Worm (Caenorhabditis elegans) whole organism, L3 larva: ENCODE data around the gene K11E4.6.

Source experiments
- R02D3.7 ChIP-seq: fragments of 150-350 bp; optimal IDR thresholded peaks from 2 replicates; lab custom pipeline; 2014; ENCODE audit warnings: missing biosample characterization, missing genetic modification characterization
- ZK546.5 ChIP-seq: sonication (generic microtip); optimal IDR thresholded peaks from 2 replicates; lab custom pipeline; 2017; ENCODE audit warnings: missing biosample characterization, missing genetic modification characterization
- aly-2 ChIP-seq: fragments of 150-350 bp; optimal IDR thresholded peaks from 2 replicates; lab custom pipeline; 2014; ENCODE audit warnings: missing biosample characterization, missing genetic modification characterization
- ama-1 ChIP-seq: fragments of 150-350 bp; optimal IDR thresholded peaks from 2 replicates; lab custom pipeline; 2018
- ceh-16 ChIP-seq: sonication (generic microtip); optimal IDR thresholded peaks from 2 replicates; lab custom pipeline; 2017; ENCODE audit warnings: missing biosample characterization, missing genetic modification characterization
- ceh-28 ChIP-seq: fragments of 150-350 bp; optimal IDR thresholded peaks from 2 replicates; lab custom pipeline; 2014; ENCODE audit warnings: missing biosample characterization, missing genetic modification reagents, missing genetic modification characterization
- ceh-82 ChIP-seq: fragments of 150-350 bp; optimal IDR thresholded peaks from 2 replicates; lab custom pipeline; 2014; ENCODE audit warnings: missing biosample characterization, missing genetic modification characterization
- ceh-9 ChIP-seq: sonication (generic microtip); optimal IDR thresholded peaks from 2 replicates; lab custom pipeline; 2018; ENCODE audit warnings: missing biosample characterization, missing genetic modification characterization
- daf-12 ChIP-seq: fragments of 150-350 bp; optimal IDR thresholded peaks from 2 replicates; lab custom pipeline; 2014; ENCODE audit warnings: missing biosample characterization, missing genetic modification reagents, missing genetic modification characterization
- egl-27 ChIP-seq: sonication (generic microtip); optimal IDR thresholded peaks from 4 replicates; lab custom pipeline; 2017; ENCODE audit warnings: missing biosample characterization, missing genetic modification reagents, missing genetic modification characterization
- egl-5 ChIP-seq: fragments of 150-350 bp; optimal IDR thresholded peaks from 2 replicates; lab custom pipeline; 2017; ENCODE audit warnings: missing biosample characterization, missing genetic modification reagents, missing genetic modification characterization, inconsistent platforms
- elt-1 ChIP-seq: fragments of 150-350 bp; optimal IDR thresholded peaks from 2 replicates; lab custom pipeline; 2014; ENCODE audit warnings: missing biosample characterization, missing genetic modification characterization
- elt-2 ChIP-seq: sonication (generic microtip); optimal IDR thresholded peaks from 2 replicates; lab custom pipeline; 2016; ENCODE audit warnings: missing genetic modification reagents, mild to moderate bottlenecking, missing genetic modification characterization, missing compliant biosample characterization
- elt-3 ChIP-seq, 3 experiments: fragments of 150-350 bp in 1 of 3; sonication (generic microtip) in 2 of 3; optimal IDR thresholded peaks; 2 replicates in 2 of 3; 4 replicates in 1 of 3; lab custom pipeline; 2014 to 2017; ENCODE audit warnings: missing biosample characterization in 3 of 3, missing genetic modification characterization in 3 of 3
- eor-1 ChIP-seq, 2 experiments: fragments of 150-350 bp; optimal IDR thresholded peaks; 2 replicates each; lab custom pipeline; 2014 to 2018; ENCODE audit warnings: missing biosample characterization in 2 of 2, missing genetic modification characterization in 2 of 2
- fkh-10 ChIP-seq: sonication (generic microtip); optimal IDR thresholded peaks from 2 replicates; lab custom pipeline; 2017; ENCODE audit warnings: missing biosample characterization, missing genetic modification reagents, missing genetic modification characterization
- fkh-2 ChIP-seq: fragments of 150-350 bp; optimal IDR thresholded peaks from 2 replicates; lab custom pipeline; 2014; ENCODE audit warnings: missing biosample characterization, missing genetic modification reagents, missing genetic modification characterization
- hmg-11 ChIP-seq: sonication (generic microtip); optimal IDR thresholded peaks from 2 replicates; lab custom pipeline; 2016; ENCODE audit warnings: missing genetic modification characterization, missing compliant biosample characterization
- jun-1 ChIP-seq: fragments of 150-350 bp; optimal IDR thresholded peaks from 2 replicates; lab custom pipeline; 2014; ENCODE audit warnings: missing biosample characterization, missing genetic modification reagents, missing genetic modification characterization
- lin-15B ChIP-seq: fragments of 150-350 bp; optimal IDR thresholded peaks from 2 replicates; lab custom pipeline; 2014; ENCODE audit warnings: missing biosample characterization, missing genetic modification characterization
- lin-39 ChIP-seq: fragments of 150-350 bp; optimal IDR thresholded peaks from 2 replicates; lab custom pipeline; 2018; ENCODE audit warnings: missing biosample characterization, missing genetic modification reagents, missing genetic modification characterization
- mml-1 ChIP-seq: fragments of 150-350 bp; sonication (generic microtip); optimal IDR thresholded peaks from 3 replicates; lab custom pipeline; 2014; ENCODE audit warnings: missing biosample characterization, missing genetic modification characterization
- nfya-1 ChIP-seq: sonication (generic microtip); optimal IDR thresholded peaks from 2 replicates; lab custom pipeline; 2017; ENCODE audit warnings: missing genetic modification characterization, mild to moderate bottlenecking, missing compliant biosample characterization, antibody characterized with exemption, moderate library complexity; ENCODE audit not compliant: insufficient read depth
- nhr-12 ChIP-seq: fragments of 150-350 bp; optimal IDR thresholded peaks from 2 replicates; lab custom pipeline; 2014; ENCODE audit warnings: missing biosample characterization, missing genetic modification characterization
- nhr-237 ChIP-seq: fragments of 150-350 bp; optimal IDR thresholded peaks from 2 replicates; lab custom pipeline; 2014; ENCODE audit warnings: missing biosample characterization, missing genetic modification characterization
- nhr-25 ChIP-seq: sonication (generic microtip); optimal IDR thresholded peaks from 2 replicates; lab custom pipeline; 2017; ENCODE audit warnings: missing biosample characterization, missing genetic modification characterization
- nhr-28 ChIP-seq: fragments of 150-350 bp; optimal IDR thresholded peaks from 2 replicates; lab custom pipeline; 2014; ENCODE audit warnings: missing biosample characterization, missing genetic modification characterization
- nhr-43 ChIP-seq: sonication (generic microtip); optimal IDR thresholded peaks from 2 replicates; lab custom pipeline; 2016; ENCODE audit warnings: mild to moderate bottlenecking, missing genetic modification characterization, missing compliant biosample characterization; ENCODE audit not compliant: poor library complexity, severe bottlenecking
- nhr-67 ChIP-seq: fragments of 150-350 bp; optimal IDR thresholded peaks from 2 replicates; lab custom pipeline; 2014; ENCODE audit warnings: missing biosample characterization, missing genetic modification characterization
- nhr-76 ChIP-seq: fragments of 150-350 bp; sonication (generic microtip); optimal IDR thresholded peaks from 5 replicates; lab custom pipeline; 2014; ENCODE audit warnings: missing biosample characterization, missing genetic modification characterization
- nhr-77 ChIP-seq: fragments of 150-350 bp; optimal IDR thresholded peaks from 2 replicates; lab custom pipeline; 2014; ENCODE audit warnings: missing biosample characterization, missing genetic modification characterization
- pha-4 ChIP-seq: fragments of 150-350 bp; optimal IDR thresholded peaks from 2 replicates; lab custom pipeline; 2014; ENCODE audit warnings: missing biosample characterization, missing genetic modification reagents, missing genetic modification characterization
- pqm-1 ChIP-seq: fragments of 150-350 bp; optimal IDR thresholded peaks from 2 replicates; lab custom pipeline; 2017; ENCODE audit warnings: missing biosample characterization, missing genetic modification characterization, inconsistent platforms
- sea-2 ChIP-seq: fragments of 150-350 bp; sonication (generic microtip); optimal IDR thresholded peaks from 4 replicates; lab custom pipeline; 2014; ENCODE audit warnings: missing biosample characterization, missing genetic modification reagents, missing genetic modification characterization
- skn-1 ChIP-seq: fragments of 150-350 bp; optimal IDR thresholded peaks from 2 replicates; lab custom pipeline; 2014; ENCODE audit warnings: missing biosample characterization, missing genetic modification characterization
- snpc-4 ChIP-seq: fragments of 150-350 bp; optimal IDR thresholded peaks from 2 replicates; lab custom pipeline; 2014; ENCODE audit warnings: missing biosample characterization, missing genetic modification characterization
- tbx-2 ChIP-seq: sonication (generic microtip); optimal IDR thresholded peaks from 2 replicates; lab custom pipeline; 2016; ENCODE audit warnings: mild to moderate bottlenecking, missing genetic modification characterization, missing compliant biosample characterization
- unc-39 ChIP-seq: sonication (generic microtip); optimal IDR thresholded peaks from 4 replicates; lab custom pipeline; 2017; ENCODE audit warnings: missing biosample characterization, missing genetic modification characterization
- unc-62 ChIP-seq: fragments of 150-350 bp; sonication (generic microtip); optimal IDR thresholded peaks from 4 replicates; lab custom pipeline; 2014; ENCODE audit warnings: missing biosample characterization, missing genetic modification reagents, missing genetic modification characterization
- zag-1 ChIP-seq: fragments of 150-350 bp; optimal IDR thresholded peaks from 2 replicates; lab custom pipeline; 2014; ENCODE audit warnings: missing biosample characterization, missing genetic modification characterization
- ztf-11 ChIP-seq: fragments of 150-350 bp; optimal IDR thresholded peaks from 2 replicates; lab custom pipeline; 2014; ENCODE audit warnings: missing biosample characterization, missing genetic modification characterization
- ztf-4 ChIP-seq: fragments of 150-350 bp; optimal IDR thresholded peaks from 2 replicates; lab custom pipeline; 2014; ENCODE audit warnings: missing biosample characterization, missing genetic modification characterization

K11E4.6 gene

ce11 chrX:13687655-13688054, 36.8 kb upstream of the K11E4.6 start, which contains the start of gene adm-2:
TSS of gene adm-2 (plus strand) at chrX:13687955.
- no peak for TF ChIP-seq nhr-25
- TF ChIP-seq pha-4, result peak; percentile 85

DNA sequence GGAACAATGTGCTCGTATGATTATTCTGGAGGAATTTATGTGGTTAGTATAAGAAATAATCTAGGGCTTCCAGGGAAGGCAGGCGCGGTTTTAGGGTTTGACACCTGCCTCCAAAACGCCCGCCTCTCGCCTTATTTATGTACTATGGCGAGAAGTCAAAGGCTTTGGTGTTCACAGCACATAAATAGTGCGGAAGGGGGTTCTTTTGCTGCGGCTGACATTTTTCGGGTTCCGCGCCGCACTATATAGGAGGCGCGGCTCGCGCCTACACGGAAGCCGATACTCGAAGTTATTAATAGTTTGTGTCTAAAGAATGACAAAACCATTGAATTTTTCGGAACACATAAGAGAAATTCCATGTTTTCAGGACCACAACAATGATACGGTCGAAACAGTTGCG, 34.1 kb upstream of the K11E4.6 start:
- TF ChIP-seq snpc-4 (tag; lab: Kevin White, UChicago), result peak; percentile 60
- TF ChIP-seq mml-1 (tag; lab: Kevin White, UChicago), result no peak

DNA sequence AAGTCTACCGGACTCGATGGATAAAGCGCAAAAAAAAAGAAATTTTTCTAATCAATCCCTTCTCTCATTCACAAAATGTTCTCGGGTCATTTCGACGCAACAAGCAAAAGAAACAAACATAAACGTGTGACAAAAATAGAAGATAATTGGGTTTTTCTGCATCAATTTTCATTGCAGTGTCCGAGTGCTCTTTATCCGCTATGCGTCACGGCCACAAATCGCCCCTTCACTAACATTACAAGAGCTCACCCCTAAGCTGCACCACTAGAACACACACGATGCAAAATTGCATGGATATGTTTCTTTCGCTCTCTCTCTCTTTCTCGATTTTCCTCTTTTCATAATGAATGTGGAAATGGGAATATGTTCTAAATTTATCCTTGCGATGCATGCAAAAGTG, 28.3 kb upstream of the K11E4.6 start:
- TF ChIP-seq ceh-82 (tag; lab: Kevin White, UChicago) (no peak), nhr-28 (tag; lab: Kevin White, UChicago) (no peak), elt-1 (tag; lab: Kevin White, UChicago) (no peak), sea-2 (no peak), hmg-11 (tag; lab: Kevin White, UChicago) (no peak), ceh-9 (tag; lab: Kevin White, UChicago) (no peak), nhr-237 (tag; lab: Kevin White, UChicago) (no peak), nfya-1 (tag; lab: Kevin White, UChicago) (no peak), ZK546.5 (tag; lab: Kevin White, UChicago) (no peak), ceh-28 (tag; lab: Kevin White, UChicago) (no peak), daf-12 (tag; lab: Kevin White, UChicago) (no peak), fkh-2 (no peak), nhr-67 (tag; lab: Kevin White, UChicago) (no peak), ztf-11 (tag; lab: Kevin White, UChicago) (no peak)

ce11 chrX:13697520-13697919, 26.9 kb upstream of the K11E4.6 start:
- TF ChIP-seq jun-1 (tag; lab: Kevin White, UChicago) (no peak), elt-1 (tag; lab: Kevin White, UChicago) (no peak), elt-2 (tag; lab: Kevin White, UChicago) (no peak), aly-2 (tag; lab: Kevin White, UChicago) (no peak), tbx-2 (tag; lab: Kevin White, UChicago) (no peak)

DNA sequence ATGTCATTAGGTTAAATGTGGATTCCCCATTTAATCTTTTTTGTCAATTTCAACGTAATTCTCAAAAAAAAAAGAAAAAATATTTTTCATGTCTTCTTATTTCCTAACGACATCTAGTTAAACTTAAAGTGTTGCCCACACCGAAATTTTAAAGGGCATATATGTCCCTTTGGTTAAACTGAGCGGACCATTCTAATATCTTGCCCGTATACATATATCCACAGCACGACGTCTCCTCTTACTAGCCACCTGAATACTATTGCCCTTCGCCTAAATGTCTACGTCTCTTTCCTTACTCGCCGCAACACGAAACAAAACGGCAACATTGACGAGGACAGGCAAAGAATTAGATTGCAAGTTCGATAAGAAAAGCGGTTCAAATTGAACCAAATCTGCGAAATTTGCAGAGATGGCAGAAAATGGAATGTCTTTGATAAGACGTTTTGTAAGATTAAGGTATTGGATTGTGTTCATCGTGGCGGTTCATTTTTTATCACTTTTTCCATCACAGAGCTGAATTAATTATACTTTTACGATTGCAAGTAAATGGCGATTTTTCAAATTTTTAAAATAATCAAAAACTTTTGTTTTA, 23.7 kb upstream of the K11E4.6 start:
- TF ChIP-seq tbx-2 (tag; lab: Kevin White, UChicago), result peak; percentile 99
- peak; percentile 92 for TF ChIP-seq ceh-9 (tag; lab: Kevin White, UChicago)
- peak; percentile 53 for TF ChIP-seq nhr-12 (tag; lab: Kevin White, UChicago)
- TF ChIP-seq zag-1 (tag; lab: Kevin White, UChicago), result peak; percentile 96
- peak in 1 of 2 experiments; percentile 83 for TF ChIP-seq eor-1 (tag; optimal IDR thresholded peaks at IDR 0.05; lab: Kevin White, UChicago)
- TF ChIP-seq aly-2 (tag; lab: Kevin White, UChicago), result peak; percentile 97
- TF ChIP-seq unc-62, result peak; percentile 96
- TF ChIP-seq jun-1 (tag; lab: Kevin White, UChicago), result peak; percentile 100
- TF ChIP-seq ceh-16, result peak; percentile 81
- TF ChIP-seq nfya-1 (tag; lab: Kevin White, UChicago), result peak; percentile 97
- peak; percentile 97 for TF ChIP-seq egl-27 (tag; lab: Kevin White, UChicago)
- peak; percentile 89 for TF ChIP-seq pqm-1
- peak; percentile 54 for TF ChIP-seq lin-15B (tag; lab: Kevin White, UChicago)
- TF ChIP-seq unc-39 (tag; lab: Kevin White, UChicago), result peak; percentile 74
- TF ChIP-seq pha-4, result peak; percentile 98
- TF ChIP-seq nhr-25, result peak; percentile 99
- TF ChIP-seq nhr-77 (tag; lab: Kevin White, UChicago), result peak; percentile 99
- peak; percentile 46 for TF ChIP-seq ama-1
- TF ChIP-seq R02D3.7 (tag; lab: Kevin White, UChicago), result peak; percentile 95
- peak; percentile 93 for TF ChIP-seq nhr-76 (tag; lab: Kevin White, UChicago)
- peak; percentile 85 to 99 (median 94) for TF ChIP-seq elt-3 (tag; optimal IDR thresholded peaks at IDR 0.05; lab: Kevin White, UChicago)
- TF ChIP-seq mml-1 (tag; lab: Kevin White, UChicago), result no peak
- TF ChIP-seq ztf-11 (tag; lab: Kevin White, UChicago), result peak; percentile 69
- peak; percentile 99 for TF ChIP-seq egl-5 (tag; lab: Kevin White, UChicago)
- TF ChIP-seq hmg-11 (tag; lab: Kevin White, UChicago), result peak; percentile 100
- peak; percentile 96 for TF ChIP-seq fkh-2
- peak; percentile 96 for TF ChIP-seq nhr-237 (tag; lab: Kevin White, UChicago)
- peak; percentile 95 for TF ChIP-seq daf-12 (tag; lab: Kevin White, UChicago)
- peak; percentile 85 for TF ChIP-seq ztf-4 (tag; lab: Kevin White, UChicago)
- peak; percentile 99 for TF ChIP-seq ceh-82 (tag; lab: Kevin White, UChicago)
- peak; percentile 99 for TF ChIP-seq fkh-10 (GFP tag; lab: Kevin White, UChicago)
- peak; percentile 99 for TF ChIP-seq skn-1
- TF ChIP-seq nhr-43, result peak; percentile 99
- peak; percentile 89 for TF ChIP-seq elt-2 (tag; lab: Kevin White, UChicago)
- TF ChIP-seq snpc-4 (tag; lab: Kevin White, UChicago), result peak; percentile 96
- peak; percentile 85 for TF ChIP-seq nhr-28 (tag; lab: Kevin White, UChicago)
- TF ChIP-seq lin-39 (tag; lab: Kevin White, UChicago), result peak; percentile 100
